Worm (Caenorhabditis elegans) whole organism, young adult: Measurements from ENCODE around the gene clec-178.

Experiments
- B0019.2 ChIP-seq: fragments of 200-800 bp; sonication (Bioruptor generic); conservative IDR thresholded peaks from 2 replicates; pipeline ENCODE4 v1.3.6; 2022; ENCODE audit warnings: missing genetic modification reagents, missing genetic modification characterization, missing compliant biosample characterization
- B0336.3 ChIP-seq: fragments of 200-800 bp; sonication (Bioruptor generic); IDR thresholded peaks from 2 replicates; pipeline ENCODE4 v1.3.6; 2022; ENCODE audit warnings: missing genetic modification characterization, missing compliant biosample characterization
- F23B12.7 ChIP-seq: sonication (generic microtip); optimal IDR thresholded peaks from 2 replicates; lab custom pipeline; 2017; ENCODE audit warnings: missing genetic modification characterization, mild to moderate bottlenecking, missing compliant biosample characterization, antibody characterized with exemption, moderate library complexity; ENCODE audit not compliant: insufficient read depth
- F33H1.4 ChIP-seq: fragments of 200-800 bp; sonication (Bioruptor generic); IDR thresholded peaks from 2 replicates; pipeline ENCODE4 v1.3.6; 2022; ENCODE audit warnings: missing genetic modification reagents, missing genetic modification characterization, missing compliant biosample characterization
- F49E8.2 ChIP-seq: sonication (generic microtip); optimal IDR thresholded peaks from 3 replicates; lab custom pipeline; 2017; ENCODE audit warnings: missing genetic modification characterization, mild to moderate bottlenecking, missing compliant biosample characterization, antibody characterized with exemption, moderate library complexity; ENCODE audit not compliant: insufficient read depth
- F52B5.7 ChIP-seq: sonication (generic microtip); optimal IDR thresholded peaks from 2 replicates; lab custom pipeline; 2016; ENCODE audit warnings: mild to moderate bottlenecking, missing genetic modification characterization, missing compliant biosample characterization
- F57A8.1 ChIP-seq: fragments of 200-800 bp; sonication (Bioruptor generic); optimal IDR thresholded peaks from 2 replicates; lab custom pipeline; 2018; ENCODE audit warnings: mild to moderate bottlenecking, missing genetic modification characterization, moderate library complexity, missing compliant biosample characterization
- F57C9.4 ChIP-seq: sonication (generic microtip); optimal IDR thresholded peaks from 2 replicates; lab custom pipeline; 2017; ENCODE audit warnings: mild to moderate bottlenecking, missing genetic modification characterization, missing compliant biosample characterization
- K12H6.12 ChIP-seq: fragments of 200-800 bp; sonication (Bioruptor generic); optimal IDR thresholded peaks from 2 replicates; lab custom pipeline; 2018; ENCODE audit warnings: mild to moderate bottlenecking, missing genetic modification characterization, missing compliant biosample characterization
- T07F8.4 ChIP-seq: sonication (generic microtip); optimal IDR thresholded peaks from 2 replicates; lab custom pipeline; 2016; ENCODE audit warnings: mild to moderate bottlenecking, missing genetic modification characterization, moderate library complexity, missing compliant biosample characterization
- Y53F4B.3 ChIP-seq: fragments of 200-800 bp; sonication (Bioruptor generic); IDR thresholded peaks from 2 replicates; pipeline ENCODE4 v1.3.6; 2022; ENCODE audit warnings: missing genetic modification reagents, missing genetic modification characterization, missing compliant biosample characterization
- Y95B8A.8 ChIP-seq: fragments of 200-800 bp; sonication (Bioruptor generic); IDR thresholded peaks from 2 replicates; pipeline ENCODE4 v1.3.6; 2022; ENCODE audit warnings: missing genetic modification reagents, missing genetic modification characterization, missing compliant biosample characterization
- ZK185.1 ChIP-seq: sonication (generic microtip); optimal IDR thresholded peaks from 2 replicates; lab custom pipeline; 2016; ENCODE audit warnings: mild to moderate bottlenecking, missing genetic modification characterization, missing compliant biosample characterization; ENCODE audit not compliant: poor library complexity, severe bottlenecking
- aptf-3 ChIP-seq: fragments of 200-800 bp; sonication (Bioruptor generic); IDR thresholded peaks from 2 replicates; pipeline ENCODE4 v1.3.6; 2022; ENCODE audit warnings: missing genetic modification characterization, missing compliant biosample characterization
- attf-5 ChIP-seq: fragments of 200-800 bp; sonication (Bioruptor generic); optimal IDR thresholded peaks from 2 replicates; lab custom pipeline; 2018; ENCODE audit warnings: mild to moderate bottlenecking, missing genetic modification characterization, missing compliant biosample characterization
- cebp-1 ChIP-seq, 2 experiments: fragments of 200-800 bp in 1 of 2; sonication (Bioruptor generic) in 1 of 2; sonication (generic microtip) in 1 of 2; IDR thresholded peaks in 1 of 2; optimal IDR thresholded peaks in 1 of 2; 2 replicates each; pipeline versions ENCODE4 v1.3.6 to Lab custom; 2017 to 2022; ENCODE audit warnings: missing compliant biosample characterization in 2 of 2, missing genetic modification characterization in 2 of 2, mild to moderate bottlenecking in 1 of 2, missing genetic modification reagents in 1 of 2, moderate library complexity in 1 of 2
- ceh-27 ChIP-seq: fragments of 200-800 bp; sonication (Bioruptor generic); optimal IDR thresholded peaks from 2 replicates; lab custom pipeline; 2018; ENCODE audit warnings: mild to moderate bottlenecking, missing genetic modification characterization, moderate library complexity, missing compliant biosample characterization
- ceh-40 ChIP-seq: fragments of 200-800 bp; sonication (Bioruptor generic); IDR thresholded peaks from 2 replicates; pipeline ENCODE4 v1.3.6; 2022; ENCODE audit warnings: missing genetic modification characterization, missing compliant biosample characterization
- ceh-58 ChIP-seq: fragments of 200-800 bp; sonication (Bioruptor generic); IDR thresholded peaks from 2 replicates; pipeline ENCODE4 v1.3.6; 2022; ENCODE audit warnings: missing genetic modification characterization, missing compliant biosample characterization
- chd-7 ChIP-seq: sonication (generic microtip); optimal IDR thresholded peaks from 2 replicates; lab custom pipeline; 2016; ENCODE audit warnings: mild to moderate bottlenecking, missing genetic modification characterization, moderate library complexity, missing compliant biosample characterization
- dox-1 ChIP-seq: fragments of 200-800 bp; sonication (Bioruptor generic); IDR thresholded peaks from 2 replicates; pipeline ENCODE4 v1.3.6; 2022; ENCODE audit warnings: missing genetic modification reagents, missing genetic modification characterization, missing compliant biosample characterization
- egl-44 ChIP-seq: fragments of 200-800 bp; sonication (Bioruptor generic); IDR thresholded peaks from 2 replicates; pipeline ENCODE4 v1.3.6; 2022; ENCODE audit warnings: missing genetic modification reagents, missing genetic modification characterization, missing compliant biosample characterization
- ets-4 ChIP-seq: fragments of 200-800 bp; sonication (Bioruptor generic); optimal IDR thresholded peaks from 2 replicates; lab custom pipeline; 2018; ENCODE audit warnings: mild to moderate bottlenecking, missing genetic modification characterization, missing compliant biosample characterization
- fkh-3 ChIP-seq: sonication (generic microtip); optimal IDR thresholded peaks from 2 replicates; lab custom pipeline; 2016; ENCODE audit warnings: mild to moderate bottlenecking, missing genetic modification characterization, missing compliant biosample characterization
- gei-17 ChIP-seq: fragments of 200-800 bp; sonication (Bioruptor generic); optimal IDR thresholded peaks from 2 replicates; lab custom pipeline; 2018; ENCODE audit warnings: mild to moderate bottlenecking, missing genetic modification characterization, missing compliant biosample characterization
- him-1 ChIP-seq: sonication (generic microtip); optimal IDR thresholded peaks from 2 replicates; lab custom pipeline; 2016; ENCODE audit warnings: missing genotype, missing genetic modification reagents, missing genetic modification characterization, missing compliant biosample characterization
- hsf-1 ChIP-seq: fragments of 200-800 bp; sonication (Bioruptor generic); IDR thresholded peaks from 2 replicates; pipeline ENCODE4 v1.3.6; 2022; ENCODE audit warnings: missing genetic modification reagents, missing genetic modification characterization, missing compliant biosample characterization
- let-526 ChIP-seq: fragments of 200-800 bp; sonication (Bioruptor generic); IDR thresholded peaks from 2 replicates; pipeline ENCODE4 v1.3.6; 2022; ENCODE audit warnings: missing genetic modification reagents, missing genetic modification characterization, missing compliant biosample characterization
- lin-40 ChIP-seq: sonication (generic microtip); optimal IDR thresholded peaks from 2 replicates; lab custom pipeline; 2016; ENCODE audit warnings: missing genetic modification characterization, mild to moderate bottlenecking, missing compliant biosample characterization, missing genotype, missing genetic modification reagents
- madf-8 ChIP-seq: fragments of 200-800 bp; sonication (Bioruptor generic); conservative IDR thresholded peaks from 2 replicates; pipeline ENCODE4 v1.3.6; 2022; ENCODE audit warnings: missing genetic modification reagents, missing genetic modification characterization, missing compliant biosample characterization
- mel-28 ChIP-seq: sonication (generic microtip); optimal IDR thresholded peaks from 2 replicates; lab custom pipeline; 2016; ENCODE audit warnings: borderline replicate concordance, mild to moderate bottlenecking, missing genetic modification characterization, missing compliant biosample characterization
- mxl-1 ChIP-seq: sonication (generic microtip); optimal IDR thresholded peaks from 2 replicates; lab custom pipeline; 2016; ENCODE audit warnings: missing genetic modification characterization, missing compliant biosample characterization
- nfya-1 ChIP-seq: sonication (generic microtip); optimal IDR thresholded peaks from 2 replicates; lab custom pipeline; 2017; ENCODE audit warnings: antibody characterized with exemption, missing compliant biosample characterization, missing genetic modification characterization, borderline replicate concordance; ENCODE audit not compliant: insufficient read depth
- nfyb-1 ChIP-seq: fragments of 200-800 bp; sonication (Bioruptor generic); IDR thresholded peaks from 2 replicates; pipeline ENCODE4 v1.3.6; 2022; ENCODE audit warnings: missing genetic modification reagents, missing genetic modification characterization, missing compliant biosample characterization
- nhr-120 ChIP-seq: fragments of 200-800 bp; sonication (Bioruptor generic); IDR thresholded peaks from 2 replicates; pipeline ENCODE4 v1.3.6; 2022; ENCODE audit warnings: missing genetic modification characterization, missing compliant biosample characterization
- nhr-90 ChIP-seq: sonication (generic microtip); optimal IDR thresholded peaks from 2 replicates; lab custom pipeline; 2016; ENCODE audit warnings: missing genotype, mild to moderate bottlenecking, missing genetic modification characterization, missing compliant biosample characterization
- pbrm-1 ChIP-seq: fragments of 200-800 bp; sonication (Bioruptor generic); IDR thresholded peaks from 2 replicates; pipeline ENCODE4 v1.3.6; 2022; ENCODE audit warnings: missing genetic modification reagents, missing genetic modification characterization, missing compliant biosample characterization
- pha-4 ChIP-seq: fragments of 150-350 bp; sonication (generic microtip); optimal IDR thresholded peaks from 2 replicates; lab custom pipeline; 2014; ENCODE audit warnings: missing biosample characterization, missing genetic modification reagents, missing genetic modification characterization
- rec-8 ChIP-seq, 2 experiments: sonication (generic microtip); optimal IDR thresholded peaks; 2 replicates each; lab custom pipeline; 2016; ENCODE audit warnings: mild to moderate bottlenecking in 2 of 2, missing genetic modification characterization in 2 of 2, missing genetic modification reagents in 2 of 2, missing genotype in 2 of 2, missing biosample characterization in 1 of 2, missing compliant biosample characterization in 1 of 2, moderate library complexity in 1 of 2
- sdz-38 ChIP-seq: sonication (generic microtip); optimal IDR thresholded peaks from 2 replicates; lab custom pipeline; 2016; ENCODE audit warnings: missing genotype, missing genetic modification characterization, missing compliant biosample characterization
- snpc-1.3 ChIP-seq: sonication (generic microtip); optimal IDR thresholded peaks from 2 replicates; lab custom pipeline; 2017; ENCODE audit warnings: missing genetic modification characterization, mild to moderate bottlenecking, missing compliant biosample characterization, antibody characterized with exemption, moderate library complexity, missing genotype, missing genetic modification reagents; ENCODE audit not compliant: insufficient read depth
- somi-1 ChIP-seq: fragments of 200-800 bp; sonication (Bioruptor generic); optimal IDR thresholded peaks from 2 replicates; lab custom pipeline; 2018; ENCODE audit warnings: mild to moderate bottlenecking, missing genetic modification characterization, missing compliant biosample characterization
- tbp1 ChIP-seq: fragments of 200-800 bp; sonication (Bioruptor generic); optimal IDR thresholded peaks from 2 replicates; lab custom pipeline; 2018; ENCODE audit warnings: mild to moderate bottlenecking, missing genetic modification characterization, missing compliant biosample characterization
- tlf-1 ChIP-seq: fragments of 200-800 bp; sonication (Bioruptor generic); optimal IDR thresholded peaks from 2 replicates; lab custom pipeline; 2018; ENCODE audit warnings: mild to moderate bottlenecking, missing genetic modification characterization, missing compliant biosample characterization
- unc-130 ChIP-seq: sonication (generic microtip); optimal IDR thresholded peaks from 2 replicates; lab custom pipeline; 2016; ENCODE audit warnings: missing genetic modification reagents, missing genetic modification characterization, missing compliant biosample characterization
- zim-3 ChIP-seq: sonication (generic microtip); optimal IDR thresholded peaks from 2 replicates; lab custom pipeline; 2017; ENCODE audit warnings: mild to moderate bottlenecking, missing genetic modification characterization, moderate library complexity, missing compliant biosample characterization
- ztf-28 ChIP-seq: fragments of 200-800 bp; sonication (Bioruptor generic); IDR thresholded peaks from 2 replicates; pipeline ENCODE4 v1.3.6; 2022; ENCODE audit warnings: missing genetic modification reagents, missing genetic modification characterization, missing compliant biosample characterization

Gene clec-178

ce11 chrIV:5657126-5657666 lies 3.4 kb downstream of the clec-178 start:
- TF ChIP-seq mel-28 (no peak), lin-40 (tag; lab: Kevin White, UChicago) (peak; percentile 77), fkh-3 (tag; lab: Kevin White, UChicago) (no peak), F33H1.4 (GFP tag; lab: Robert Waterston, UW) (no peak), F49E8.2 (tag; lab: Kevin White, UChicago) (no peak), unc-130 (GFP tag; lab: Kevin White, UChicago) (no peak), nhr-90 (tag; lab: Kevin White, UChicago) (peak; percentile 41), K12H6.12 (tag; lab: Kevin White, UChicago) (peak; percentile 72), ZK185.1 (tag; lab: Kevin White, UChicago) (peak; percentile 57), cebp-1 (GFP tag; IDR thresholded peaks at IDR 0.05; lab: Robert Waterston, UW) (0 out of 2 replicates have a peak, but pooled peaks have one; percentile 48), cebp-1 (tag; optimal IDR thresholded peaks at IDR 0.05; lab: Kevin White, UChicago) (peak; percentile 72), rec-8 (tag; optimal IDR thresholded peaks at IDR 0.05; lab: Kevin White, UChicago) (no peak), attf-5 (GFP tag; lab: Kevin White, UChicago) (peak; percentile 71), ets-4 (GFP tag; lab: Kevin White, UChicago) (no peak), somi-1 (peak; percentile 56), madf-8 (peak; percentile 64), dox-1 (GFP tag; lab: Robert Waterston, UW) (peak; percentile 66), B0336.3 (GFP tag; lab: Robert Waterston, UW) (peak; percentile 68), nfya-1 (tag; lab: Kevin White, UChicago) (no peak), ceh-40 (GFP tag; lab: Robert Waterston, UW) (no peak), F57A8.1 (GFP tag; lab: Kevin White, UChicago) (no peak), sdz-38 (tag; lab: Kevin White, UChicago) (no peak), ceh-27 (GFP tag; lab: Kevin White, UChicago) (peak; percentile 9), ceh-58 (GFP tag; lab: Robert Waterston, UW) (no peak), T07F8.4 (tag; lab: Kevin White, UChicago) (no peak), nfyb-1 (GFP tag; lab: Robert Waterston, UW) (peak; percentile 58; the same call in 1 of the 2 replicates), Y95B8A.8 (GFP tag; lab: Robert Waterston, UW) (no peak), B0019.2 (GFP tag; lab: Robert Waterston, UW) (no peak), Y53F4B.3 (GFP tag; lab: Robert Waterston, UW) (no peak), F52B5.7 (tag; lab: Kevin White, UChicago) (no peak), pbrm-1 (GFP tag; lab: Robert Waterston, UW) (no peak), gei-17 (GFP tag; lab: Kevin White, UChicago) (no peak), let-526 (GFP tag; lab: Robert Waterston, UW) (no peak), F23B12.7 (no peak), egl-44 (GFP tag; lab: Robert Waterston, UW) (no peak), snpc-1.3 (no peak), nhr-120 (GFP tag; lab: Robert Waterston, UW) (no peak), aptf-3 (GFP tag; lab: Robert Waterston, UW) (no peak), mxl-1 (tag; lab: Kevin White, UChicago) (no peak), hsf-1 (peak; percentile 56; the same call in 1 of the 2 replicates), F57C9.4 (tag; lab: Kevin White, UChicago) (no peak), tbp1 (GFP tag; lab: Kevin White, UChicago) (peak; percentile 28), zim-3 (no peak), tlf-1 (GFP tag; lab: Kevin White, UChicago) (no peak), chd-7 (tag; lab: Kevin White, UChicago) (peak; percentile 35), him-1 (tag; lab: Kevin White, UChicago) (no peak), pha-4 (tag; lab: Kevin White, UChicago) (no peak), ztf-28 (GFP tag; lab: Robert Waterston, UW) (0 out of 2 replicates have a peak, but pooled peaks have one; percentile 28)
